Worm (Caenorhabditis elegans): ENCODE measurements around the gene Y47D3A.13.

DNA sequence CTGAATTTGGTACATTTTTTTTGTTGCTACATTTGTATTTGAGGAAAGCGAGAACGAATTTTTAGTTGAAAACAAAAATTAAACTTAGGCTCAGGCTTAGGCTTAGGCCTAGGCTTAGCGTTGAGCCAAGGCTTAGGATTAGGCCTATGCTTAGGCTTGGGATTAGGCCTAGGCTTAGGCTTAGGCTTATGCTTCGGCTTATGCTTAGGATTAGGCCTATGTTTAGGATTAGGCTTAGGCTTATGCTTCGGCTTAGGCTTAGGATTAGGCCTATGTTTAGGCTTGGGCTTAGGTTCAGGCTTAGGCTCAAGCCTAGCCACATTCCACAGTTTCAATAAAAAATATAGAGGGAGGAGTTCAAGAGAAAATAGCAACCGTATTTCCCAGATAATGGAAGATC is 16.1 kb downstream of the Y47D3A.13 start:
- TF ChIP-seq nhr-12 (tag; optimal IDR thresholded peaks at IDR 0.05): no peak
- TF ChIP-seq ama-1 (optimal IDR thresholded peaks at IDR 0.05): no peak
- no peak for TF ChIP-seq nhr-11 (tag; optimal IDR thresholded peaks at IDR 0.05)
- TF ChIP-seq egl-27 (tag; optimal IDR thresholded peaks at IDR 0.05): no peak
- TF ChIP-seq nhr-237 (tag; optimal IDR thresholded peaks at IDR 0.05): no peak
- no peak for TF ChIP-seq skn-1 (tag; optimal IDR thresholded peaks at IDR 0.05)
- no peak for TF ChIP-seq lin-11 (tag; optimal IDR thresholded peaks at IDR 0.05)
- TF ChIP-seq nhr-77 (tag; optimal IDR thresholded peaks at IDR 0.05): no peak
- TF ChIP-seq unc-62 (GFP tag; optimal IDR thresholded peaks at IDR 0.05): no peak
- TF ChIP-seq elt-3 (tag; optimal IDR thresholded peaks at IDR 0.05): no peak

Data from whole organism, L2 larva.